Worm (Caenorhabditis elegans): ENCODE results near the gene Y15E3A.5.

Gene Y15E3A.5

ce11 chrX:15312073-15312472 is 28.3 kb upstream of the Y15E3A.5 start:
- TF ChIP-seq nhr-11 (tag; optimal IDR thresholded peaks at IDR 0.05): no peak
- TF ChIP-seq ZK546.5 (tag; optimal IDR thresholded peaks at IDR 0.05): no peak
- no peak for TF ChIP-seq peb-1 (tag; optimal IDR thresholded peaks at IDR 0.05)
- TF ChIP-seq blmp-1 (tag; optimal IDR thresholded peaks at IDR 0.05; ENCODE audit: insufficient read depth): peak; percentile 62
- TF ChIP-seq C34F6.9 (tag; optimal IDR thresholded peaks at IDR 0.05): no peak
- TF ChIP-seq nhr-25 (tag; optimal IDR thresholded peaks at IDR 0.05): peak; percentile 33
- TF ChIP-seq mab-5 (tag; optimal IDR thresholded peaks at IDR 0.05): no peak
- TF ChIP-seq unc-39 (tag; optimal IDR thresholded peaks at IDR 0.05): no peak
- TF ChIP-seq dmd-4 (tag; optimal IDR thresholded peaks at IDR 0.05): no peak

ce11 chrX:15312681-15313080 is 27.7 kb upstream of the Y15E3A.5 start:
- TF ChIP-seq nhr-25 (tag; optimal IDR thresholded peaks at IDR 0.05) (peak; percentile 35), nhr-237 (tag; optimal IDR thresholded peaks at IDR 0.05) (no peak), ceh-16 (tag; optimal IDR thresholded peaks at IDR 0.05) (peak; percentile 17)

ce11 chrX:15317146-15317545 is 23.2 kb upstream of the Y15E3A.5 start, which contains the start of gene glb-28:
Gene glb-28 (minus strand): TSS chrX:15317246.
- TF ChIP-seq egl-27 (tag; optimal IDR thresholded peaks at IDR 0.05): no peak
- no peak for TF ChIP-seq lin-11 (tag; optimal IDR thresholded peaks at IDR 0.05)
- no peak for TF ChIP-seq peb-1 (tag; optimal IDR thresholded peaks at IDR 0.05)
- TF ChIP-seq lin-39 (tag; optimal IDR thresholded peaks at IDR 0.05): no peak
- TF ChIP-seq unc-62 (GFP tag; optimal IDR thresholded peaks at IDR 0.05): no peak
- TF ChIP-seq zag-1 (tag; optimal IDR thresholded peaks at IDR 0.05): no peak
- TF ChIP-seq ZK546.5 (tag; optimal IDR thresholded peaks at IDR 0.05): no peak
- TF ChIP-seq nhr-23 (tag; optimal IDR thresholded peaks at IDR 0.05): no peak
- no peak for TF ChIP-seq sem-4 (tag; optimal IDR thresholded peaks at IDR 0.05)
- no peak for TF ChIP-seq fos-1 (tag; optimal IDR thresholded peaks at IDR 0.05)
- TF ChIP-seq unc-39 (tag; optimal IDR thresholded peaks at IDR 0.05): no peak
- no peak for TF ChIP-seq sma-9 (GFP tag; optimal IDR thresholded peaks at IDR 0.05)
- TF ChIP-seq sma-9 (tag; optimal IDR thresholded peaks at IDR 0.05): no peak
- no peak for TF ChIP-seq R02D3.7 (tag; optimal IDR thresholded peaks at IDR 0.05)
- TF ChIP-seq skn-1 (tag; optimal IDR thresholded peaks at IDR 0.05): no peak
- no peak for TF ChIP-seq ztf-4 (tag; optimal IDR thresholded peaks at IDR 0.05)

- TF ChIP-seq nhr-237 (tag; optimal IDR thresholded peaks at IDR 0.05): no peak
- no peak for TF ChIP-seq ztf-1 (GFP tag; conservative IDR thresholded peaks at IDR 0.05)
- TF ChIP-seq sma-9 (GFP tag; optimal IDR thresholded peaks at IDR 0.05): no peak
- TF ChIP-seq sma-9 (tag; optimal IDR thresholded peaks at IDR 0.05): no peak
- TF ChIP-seq mab-5 (tag; optimal IDR thresholded peaks at IDR 0.05): no peak
- TF ChIP-seq blmp-1 (tag; optimal IDR thresholded peaks at IDR 0.05; ENCODE audit: insufficient read depth): no peak
- TF ChIP-seq lsy-2 (tag; optimal IDR thresholded peaks at IDR 0.05): no peak
- TF ChIP-seq zag-1 (tag; optimal IDR thresholded peaks at IDR 0.05): no peak
- no peak for TF ChIP-seq fos-1 (tag; optimal IDR thresholded peaks at IDR 0.05)
- no peak for TF ChIP-seq lin-11 (tag; optimal IDR thresholded peaks at IDR 0.05)
- no peak for TF ChIP-seq nhr-25 (tag; optimal IDR thresholded peaks at IDR 0.05)
- TF ChIP-seq nhr-77 (tag; optimal IDR thresholded peaks at IDR 0.05): no peak
- no peak for TF ChIP-seq unc-39 (tag; optimal IDR thresholded peaks at IDR 0.05)
- no peak for TF ChIP-seq skn-1 (tag; optimal IDR thresholded peaks at IDR 0.05)
- TF ChIP-seq sem-4 (tag; optimal IDR thresholded peaks at IDR 0.05): no peak
- TF ChIP-seq unc-62 (GFP tag; optimal IDR thresholded peaks at IDR 0.05): no peak
- TF ChIP-seq sma-3 (GFP tag; optimal IDR thresholded peaks at IDR 0.05): no peak
- no peak for TF ChIP-seq nhr-10 (tag; optimal IDR thresholded peaks at IDR 0.05)
Measured at ce11 chrX:15321217-15321616, 19.1 kb upstream of the Y15E3A.5 start.

ce11 chrX:15321791-15322190 is 18.6 kb upstream of the Y15E3A.5 start:
- TF ChIP-seq nhr-21 (tag; optimal IDR thresholded peaks at IDR 0.05) (no peak), lin-11 (tag; optimal IDR thresholded peaks at IDR 0.05) (no peak), nhr-129 (tag; optimal IDR thresholded peaks at IDR 0.05) (no peak), egl-27 (tag; optimal IDR thresholded peaks at IDR 0.05) (no peak), mdl-1 (tag; optimal IDR thresholded peaks at IDR 0.05) (no peak), Y55F3AM.14 (GFP tag; optimal IDR thresholded peaks at IDR 0.05) (no peak), ceh-16 (tag; optimal IDR thresholded peaks at IDR 0.05) (no peak), sma-9 (GFP tag; optimal IDR thresholded peaks at IDR 0.05) (no peak), sma-9 (tag; optimal IDR thresholded peaks at IDR 0.05) (no peak), ztf-11 (tag; optimal IDR thresholded peaks at IDR 0.05) (no peak), nhr-12 (tag; optimal IDR thresholded peaks at IDR 0.05) (no peak), nhr-237 (tag; optimal IDR thresholded peaks at IDR 0.05) (no peak), snpc-4 (tag; optimal IDR thresholded peaks at IDR 0.05) (no peak), aly-2 (tag; optimal IDR thresholded peaks at IDR 0.05) (no peak), nhr-11 (tag; optimal IDR thresholded peaks at IDR 0.05) (no peak), ztf-4 (tag; optimal IDR thresholded peaks at IDR 0.05) (no peak)
